Worm (Caenorhabditis elegans): ENCODE results near the gene tag-234.
"Not testable (repeated sequence)": the region's sequence is repeated elsewhere in the genome, so short reads cannot be mapped to it uniquely, and the experiment has no call there.

Gene tag-234

ce11 chrII:5863893-5864292 is at the start of gene tag-234:
Gene tag-234 (plus strand): TSS chrII:5864193.
- TF ChIP-seq ref-1 (GFP tag; conservative IDR thresholded peaks at IDR 0.05), result no peak
- no peak for TF ChIP-seq flt-1 (GFP tag; IDR thresholded peaks at IDR 0.05)
- TF ChIP-seq tab-1 (GFP tag; IDR thresholded peaks at IDR 0.05), result no peak
- TF ChIP-seq cog-1 (tag; optimal IDR thresholded peaks at IDR 0.05), result no peak
- no peak for TF ChIP-seq ztf-29 (GFP tag; IDR thresholded peaks at IDR 0.05)
- TF ChIP-seq T22C8.4 (GFP tag; IDR thresholded peaks at IDR 0.05), result no peak
- no peak for TF ChIP-seq med-1 (GFP tag; optimal IDR thresholded peaks at IDR 0.05; ENCODE audit: insufficient read depth)
- no peak for TF ChIP-seq ztf-23 (GFP tag; IDR thresholded peaks at IDR 0.05)
- no peak for TF ChIP-seq klf-2 (GFP tag; conservative IDR thresholded peaks at IDR 0.05)

- TF ChIP-seq klf-2 (GFP tag; conservative IDR thresholded peaks at IDR 0.05); tab-1 (GFP tag; IDR thresholded peaks at IDR 0.05); T22C8.4 (GFP tag; IDR thresholded peaks at IDR 0.05): not testable (repeated sequence)
These were observed 48.6 kb upstream of the tag-234 start, which contains the start of gene wago-5 for ce11 chrII:5815382-5815781. Gene wago-5 (minus strand): TSS chrII:5815482.

ce11 chrII:5816346-5816745 is 47.6 kb upstream of the tag-234 start, which contains the start of gene ZK1248.20:
Gene ZK1248.20 (plus strand): TSS chrII:5816646.
- TF ChIP-seq ref-1 (GFP tag; conservative IDR thresholded peaks at IDR 0.05), result no peak
- no peak for TF ChIP-seq klf-2 (GFP tag; conservative IDR thresholded peaks at IDR 0.05)
- no peak for TF ChIP-seq ztf-29 (GFP tag; IDR thresholded peaks at IDR 0.05)
- TF ChIP-seq med-1 (GFP tag; optimal IDR thresholded peaks at IDR 0.05; ENCODE audit: insufficient read depth), result no peak
- no peak for TF ChIP-seq cog-1 (tag; optimal IDR thresholded peaks at IDR 0.05)
- no peak for TF ChIP-seq flt-1 (GFP tag; IDR thresholded peaks at IDR 0.05)
- TF ChIP-seq tab-1 (GFP tag; IDR thresholded peaks at IDR 0.05), result no peak
- TF ChIP-seq ztf-23 (GFP tag; IDR thresholded peaks at IDR 0.05), result no peak
- no peak for TF ChIP-seq T22C8.4 (GFP tag; IDR thresholded peaks at IDR 0.05)

ce11 chrII:5818298-5818697 is 45.7 kb upstream of the tag-234 start, which contains the start of gene ZK1248.4:
Gene ZK1248.4 (plus strand): TSS chrII:5818598.
- TF ChIP-seq ztf-23 (GFP tag; IDR thresholded peaks at IDR 0.05) (no peak), T22C8.4 (GFP tag; IDR thresholded peaks at IDR 0.05) (no peak), ref-1 (GFP tag; conservative IDR thresholded peaks at IDR 0.05) (no peak), flt-1 (GFP tag; IDR thresholded peaks at IDR 0.05) (no peak), cog-1 (tag; optimal IDR thresholded peaks at IDR 0.05) (no peak), ztf-29 (GFP tag; IDR thresholded peaks at IDR 0.05) (no peak), klf-2 (GFP tag; conservative IDR thresholded peaks at IDR 0.05) (no peak), med-1 (GFP tag; optimal IDR thresholded peaks at IDR 0.05; ENCODE audit: insufficient read depth) (no peak), tab-1 (GFP tag; IDR thresholded peaks at IDR 0.05) (no peak)

- TF ChIP-seq cog-1 (tag; optimal IDR thresholded peaks at IDR 0.05) (no peak), flt-1 (GFP tag; IDR thresholded peaks at IDR 0.05) (peak; percentile 52; the same call in 1 of the 2 replicates), ztf-23 (GFP tag; IDR thresholded peaks at IDR 0.05) (0 out of 2 replicates have a peak, but pooled peaks have one; percentile 48)
These were observed 44.3 kb upstream of the tag-234 start for ce11 chrII:5819655-5820054.

- TF ChIP-seq klf-2 (GFP tag; conservative IDR thresholded peaks at IDR 0.05) (no peak), ref-1 (GFP tag; conservative IDR thresholded peaks at IDR 0.05) (no peak), tab-1 (GFP tag; IDR thresholded peaks at IDR 0.05) (no peak), T22C8.4 (GFP tag; IDR thresholded peaks at IDR 0.05) (no peak), med-1 (GFP tag; optimal IDR thresholded peaks at IDR 0.05; ENCODE audit: insufficient read depth) (no peak), cog-1 (tag; optimal IDR thresholded peaks at IDR 0.05) (no peak), flt-1 (GFP tag; IDR thresholded peaks at IDR 0.05) (no peak), ztf-29 (GFP tag; IDR thresholded peaks at IDR 0.05) (no peak)
These were observed 43.7 kb upstream of the tag-234 start, which contains the start of gene ehs-1 for ce11 chrII:5820282-5820762. Gene ehs-1 (plus strand): TSS chrII:5820712.

- TF ChIP-seq ztf-23 (GFP tag; IDR thresholded peaks at IDR 0.05), result no peak
- TF ChIP-seq ref-1 (GFP tag; conservative IDR thresholded peaks at IDR 0.05), result no peak
- no peak for TF ChIP-seq cog-1 (tag; optimal IDR thresholded peaks at IDR 0.05)
- no peak for TF ChIP-seq klf-2 (GFP tag; conservative IDR thresholded peaks at IDR 0.05)
These were observed 36.6 kb upstream of the tag-234 start, which contains the start of gene tbc-2 for ce11 chrII:5827364-5827763. Gene tbc-2 (minus strand): TSS chrII:5827443.

ce11 chrII:5828486-5828885 is 35.5 kb upstream of the tag-234 start, which contains the start of gene ZK1248.11:
Gene ZK1248.11 (minus strand): TSS chrII:5828586.
- TF ChIP-seq ref-1 (GFP tag; conservative IDR thresholded peaks at IDR 0.05) (no peak), tab-1 (GFP tag; IDR thresholded peaks at IDR 0.05) (no peak)

ce11 chrII:5829940-5830424 is 34.0 kb upstream of the tag-234 start, which contains the start of gene col-74:
Gene col-74 (plus strand): TSS chrII:5830374.
- TF ChIP-seq cog-1 (tag; optimal IDR thresholded peaks at IDR 0.05) (no peak), med-1 (GFP tag; optimal IDR thresholded peaks at IDR 0.05; ENCODE audit: insufficient read depth) (no peak), klf-2 (GFP tag; conservative IDR thresholded peaks at IDR 0.05) (no peak), T22C8.4 (GFP tag; IDR thresholded peaks at IDR 0.05) (no peak), flt-1 (GFP tag; IDR thresholded peaks at IDR 0.05) (no peak), ztf-29 (GFP tag; IDR thresholded peaks at IDR 0.05) (no peak), ztf-23 (GFP tag; IDR thresholded peaks at IDR 0.05) (no peak), tab-1 (GFP tag; IDR thresholded peaks at IDR 0.05) (no peak), ref-1 (GFP tag; conservative IDR thresholded peaks at IDR 0.05) (no peak)

ce11 chrII:5831373-5831772 is 32.6 kb upstream of the tag-234 start:
- TF ChIP-seq tab-1 (GFP tag; IDR thresholded peaks at IDR 0.05) (no peak), med-1 (GFP tag; optimal IDR thresholded peaks at IDR 0.05; ENCODE audit: insufficient read depth) (no peak), flt-1 (GFP tag; IDR thresholded peaks at IDR 0.05) (no peak), cog-1 (tag; optimal IDR thresholded peaks at IDR 0.05) (no peak), T22C8.4 (GFP tag; IDR thresholded peaks at IDR 0.05) (no peak), klf-2 (GFP tag; conservative IDR thresholded peaks at IDR 0.05) (no peak), ztf-29 (GFP tag; IDR thresholded peaks at IDR 0.05) (no peak), ref-1 (GFP tag; conservative IDR thresholded peaks at IDR 0.05) (no peak)
